Worm (Caenorhabditis elegans) whole organism, late embryonic: ENCODE results near the gene T24C12.1.

Experiments
- T23F11.4 ChIP-seq: fragments of 200-800 bp; sonication (Bioruptor generic); optimal IDR thresholded peaks from 2 replicates; lab custom pipeline; 2018; ENCODE audit warnings: mild to moderate bottlenecking, missing genetic modification characterization, missing compliant biosample characterization
- ama-1 ChIP-seq: fragments of 150-350 bp; optimal IDR thresholded peaks from 2 replicates; lab custom pipeline; 2014
- ceh-22 ChIP-seq: sonication (generic microtip); optimal IDR thresholded peaks from 2 replicates; lab custom pipeline; 2017; ENCODE audit warnings: missing biosample characterization, missing genetic modification characterization
- ceh-30 ChIP-seq: fragments of 150-350 bp; optimal IDR thresholded peaks from 2 replicates; lab custom pipeline; 2014; ENCODE audit warnings: missing biosample characterization, missing genetic modification characterization
- che-1 ChIP-seq: sonication (generic microtip); optimal IDR thresholded peaks from 2 replicates; lab custom pipeline; 2016; ENCODE audit warnings: mild to moderate bottlenecking, missing genetic modification characterization, missing compliant biosample characterization
- lin-11 ChIP-seq: fragments of 200-800 bp; sonication (Bioruptor generic); optimal IDR thresholded peaks from 2 replicates; lab custom pipeline; 2018; ENCODE audit warnings: mild to moderate bottlenecking, missing genetic modification characterization, missing compliant biosample characterization
- odd-2 ChIP-seq: sonication (generic microtip); optimal IDR thresholded peaks from 2 replicates; lab custom pipeline; 2017; ENCODE audit warnings: antibody characterized with exemption, mild to moderate bottlenecking, missing genetic modification characterization, missing compliant biosample characterization
- pha-4 ChIP-seq: fragments of 150-350 bp; optimal IDR thresholded peaks from 2 replicates; lab custom pipeline; 2018; ENCODE audit warnings: missing biosample characterization, missing genetic modification reagents, missing genetic modification characterization
- sox-4 ChIP-seq: sonication (generic microtip); optimal IDR thresholded peaks from 2 replicates; lab custom pipeline; 2017; ENCODE audit warnings: mild to moderate bottlenecking, missing genetic modification characterization, inconsistent platforms, missing compliant biosample characterization
- ttx-3 ChIP-seq: sonication (generic microtip); optimal IDR thresholded peaks from 2 replicates; lab custom pipeline; 2016; ENCODE audit warnings: missing genetic modification reagents, missing genetic modification characterization, missing compliant biosample characterization
- unc-55 ChIP-seq: sonication (generic microtip); optimal IDR thresholded peaks from 2 replicates; lab custom pipeline; 2017; ENCODE audit warnings: missing biosample characterization, missing genetic modification reagents, missing genetic modification characterization
- ztf-16 ChIP-seq: sonication (generic microtip); optimal IDR thresholded peaks from 2 replicates; lab custom pipeline; 2017; ENCODE audit warnings: missing genetic modification characterization, missing compliant biosample characterization

ce11 chrX:2216662-2217061 is 17.4 kb downstream of the T24C12.1 start:
- TF ChIP-seq ceh-30 (tag; lab: Kevin White, UChicago) (no peak), sox-4 (tag; lab: Kevin White, UChicago) (no peak), odd-2 (tag; lab: Kevin White, UChicago) (no peak), ztf-16 (no peak), pha-4 (tag; lab: Kevin White, UChicago) (no peak), che-1 (tag; lab: Kevin White, UChicago) (no peak), unc-55 (GFP tag; lab: Kevin White, UChicago) (no peak), ama-1 (lab: Kevin White, UChicago) (no peak), T23F11.4 (GFP tag; lab: Kevin White, UChicago) (no peak), lin-11 (tag; lab: Kevin White, UChicago) (no peak), ceh-22 (no peak), ttx-3 (tag; lab: Kevin White, UChicago) (no peak)
